Fruit fly (Drosophila melanogaster): ENCODE results near the gene M6.

dm6 chr3L:21458736-21459135 is 48.9 kb upstream of the M6 start:
- TF ChIP-seq Sin3A (optimal IDR thresholded peaks at IDR 0.05): no peak
- TF ChIP-seq ttk (optimal IDR thresholded peaks at IDR 0.05): no peak
- TF ChIP-seq psq (optimal IDR thresholded peaks at IDR 0.05): no peak
- TF ChIP-seq Myc (optimal IDR thresholded peaks at IDR 0.05): no peak
